Fruit fly (Drosophila melanogaster) whole organism, embryonic: ENCODE results near the gene CG6927.

Experiments
- Atf3 ChIP-seq: fragments of 200-800 bp; sonication (Bioruptor generic); optimal IDR thresholded peaks from 3 replicates; lab custom pipeline; 2016; ENCODE audit warnings: missing biosample characterization, missing genetic modification characterization
- CG1024 ChIP-seq: fragments of 200-800 bp; sonication (Bioruptor generic); IDR thresholded peaks from 2 replicates; pipeline ENCODE4 v1.3.6; 2022; ENCODE audit warnings: missing biosample characterization, missing genetic modification characterization
- CG10543 ChIP-seq: fragments of 200-800 bp; sonication (Bioruptor generic); optimal IDR thresholded peaks from 3 replicates; lab custom pipeline; 2017; ENCODE audit warnings: missing biosample characterization, mild to moderate bottlenecking, missing genetic modification characterization, moderate library complexity
- CG12155 ChIP-seq: fragments of 200-800 bp; sonication (Bioruptor generic); optimal IDR thresholded peaks from 3 replicates; lab custom pipeline; 2016; ENCODE audit warnings: missing biosample characterization, missing genetic modification characterization
- CG1529 ChIP-seq: fragments of 200-800 bp; sonication (Bioruptor generic); optimal IDR thresholded peaks from 3 replicates; lab custom pipeline; 2018; ENCODE audit warnings: missing biosample characterization, missing genetic modification characterization
- CG17359 ChIP-seq: fragments of 200-800 bp; sonication (Bioruptor generic); optimal IDR thresholded peaks from 3 replicates; lab custom pipeline; 2018; ENCODE audit warnings: missing biosample characterization, mild to moderate bottlenecking, missing genetic modification characterization, moderate library complexity
- CG18011 ChIP-seq: fragments of 200-800 bp; sonication (Bioruptor generic); optimal IDR thresholded peaks from 2 replicates; lab custom pipeline; 2017; ENCODE audit warnings: missing biosample characterization, missing genetic modification characterization, mild to moderate bottlenecking, moderate library complexity, missing genotype
- CG2120 ChIP-seq: fragments of 200-800 bp; sonication (Bioruptor generic); optimal IDR thresholded peaks from 3 replicates; lab custom pipeline; 2016; ENCODE audit warnings: missing biosample characterization, missing genetic modification characterization
- CG2712 ChIP-seq: fragments of 200-800 bp; optimal IDR thresholded peaks from 3 replicates; lab custom pipeline; 2019; ENCODE audit warnings: missing biosample characterization, mild to moderate bottlenecking, missing genetic modification characterization, moderate library complexity
- CG30403 ChIP-seq: fragments of 200-800 bp; sonication (Bioruptor generic); optimal IDR thresholded peaks from 3 replicates; lab custom pipeline; 2016; ENCODE audit warnings: missing biosample characterization, missing genetic modification characterization
- CG31388 ChIP-seq: fragments of 200-800 bp; sonication (Bioruptor generic); optimal IDR thresholded peaks from 2 replicates; lab custom pipeline; 2016; ENCODE audit warnings: missing biosample characterization, missing genetic modification characterization
- CG43689 ChIP-seq: fragments of 200-800 bp; sonication (Bioruptor generic); IDR thresholded peaks from 2 replicates; pipeline ENCODE4 v1.3.6; 2022; ENCODE audit warnings: missing biosample characterization, missing genetic modification characterization
- CG4424 ChIP-seq: fragments of 200-800 bp; sonication (Bioruptor generic); optimal IDR thresholded peaks from 3 replicates; lab custom pipeline; 2016; ENCODE audit warnings: missing biosample characterization, missing genetic modification characterization
- CG8290 ChIP-seq, 3 experiments: fragments of 200-800 bp; sonication (Bioruptor generic); optimal IDR thresholded peaks; 2 replicates each; lab custom pipeline; 2016 to 2019; ENCODE audit warnings: missing biosample characterization in 3 of 3, missing genetic modification characterization in 3 of 3, mild to moderate bottlenecking in 2 of 3, moderate library complexity in 1 of 3
- CG8388 ChIP-seq: fragments of 200-800 bp; sonication (Bioruptor generic); optimal IDR thresholded peaks from 2 replicates; lab custom pipeline; 2019; ENCODE audit warnings: missing biosample characterization, mild to moderate bottlenecking, missing genetic modification characterization, moderate library complexity
- Camta ChIP-seq: fragments of 200-800 bp; sonication (Bioruptor generic); optimal IDR thresholded peaks from 2 replicates; lab custom pipeline; 2016; ENCODE audit warnings: missing biosample characterization, missing genetic modification characterization
- D19B ChIP-seq: fragments of 200-800 bp; sonication (Bioruptor generic); optimal IDR thresholded peaks from 2 replicates; lab custom pipeline; 2017; ENCODE audit warnings: missing biosample characterization, mild to moderate bottlenecking, missing genetic modification characterization
- Dbx ChIP-seq: fragments of 200-800 bp; sonication (Bioruptor generic); IDR thresholded peaks from 3 replicates; pipeline ENCODE4 v1.3.6; 2022; ENCODE audit warnings: missing biosample characterization, missing genetic modification characterization
- Dll ChIP-seq: fragments of 200-800 bp; sonication (Bioruptor generic); IDR thresholded peaks from 4 replicates; pipeline ENCODE4 v1.3.6; 2022; ENCODE audit warnings: missing biosample characterization, missing genetic modification characterization; ENCODE audit not compliant: partially characterized antibody
- Doc2 ChIP-seq: fragments of 200-800 bp; sonication (Bioruptor generic); IDR thresholded peaks from 2 replicates; pipeline ENCODE4 v1.3.6; 2022; ENCODE audit warnings: missing biosample characterization, missing genetic modification characterization
- Drgx ChIP-seq: fragments of 200-800 bp; sonication (Bioruptor generic); IDR thresholded peaks from 2 replicates; pipeline ENCODE4 v1.3.6; 2022; ENCODE audit warnings: missing biosample characterization, missing genetic modification characterization
- H2.0 ChIP-seq: fragments of 200-800 bp; sonication (Bioruptor generic); IDR thresholded peaks from 2 replicates; pipeline ENCODE4 v1.3.6; 2022; ENCODE audit warnings: missing biosample characterization, missing genetic modification characterization
- Mad ChIP-seq: fragments of 200-800 bp; sonication (Bioruptor generic); optimal IDR thresholded peaks from 2 replicates; lab custom pipeline; 2016; ENCODE audit warnings: missing biosample characterization, missing genetic modification characterization
- Mes4 ChIP-seq: fragments of 200-800 bp; sonication (Bioruptor generic); optimal IDR thresholded peaks from 2 replicates; lab custom pipeline; 2016; ENCODE audit warnings: missing biosample characterization, missing genetic modification characterization
- Nf-YB ChIP-seq: fragments of 200-800 bp; sonication (Bioruptor generic); optimal IDR thresholded peaks from 3 replicates; lab custom pipeline; 2019; ENCODE audit warnings: missing biosample characterization, mild to moderate bottlenecking, missing genetic modification characterization, moderate library complexity
- PHDP ChIP-seq: fragments of 200-800 bp; sonication (Bioruptor generic); optimal IDR thresholded peaks from 3 replicates; lab custom pipeline; 2018; ENCODE audit warnings: missing biosample characterization, mild to moderate bottlenecking, missing genetic modification characterization, moderate library complexity
- Sry-δ ChIP-seq: fragments of 200-800 bp; sonication (Bioruptor generic); optimal IDR thresholded peaks from 2 replicates; lab custom pipeline; 2016; ENCODE audit warnings: missing biosample characterization, missing genetic modification characterization
- Stat92E ChIP-seq, 3 experiments: fragments of >200 bp in 2 of 3; fragments of 200-800 bp in 1 of 3; sonication (Bioruptor generic) in 1 of 3; optimal IDR thresholded peaks; 2 replicates each; lab custom pipeline; 2017 to 2019; ENCODE audit warnings: missing biosample characterization in 3 of 3, missing genetic modification characterization in 3 of 3, mild to moderate bottlenecking in 1 of 3, moderate library complexity in 1 of 3
- Taf1 ChIP-seq: fragments of 200-800 bp; sonication (Bioruptor generic); IDR thresholded peaks from 2 replicates; pipeline ENCODE4 v1.3.6; 2022; ENCODE audit warnings: missing biosample characterization, missing genetic modification characterization
- Usf ChIP-seq: fragments of 200-800 bp; sonication (Bioruptor generic); optimal IDR thresholded peaks from 2 replicates; lab custom pipeline; 2017; ENCODE audit warnings: missing genotype, missing biosample characterization, missing genetic modification characterization
- ap ChIP-seq: fragments of 200-800 bp; sonication (Bioruptor generic); IDR thresholded peaks from 2 replicates; pipeline ENCODE4 v1.3.6; 2022; ENCODE audit warnings: missing biosample characterization, missing genetic modification characterization
- chinmo ChIP-seq: fragments of 200-800 bp; sonication (Bioruptor generic); IDR thresholded peaks from 4 replicates; pipeline ENCODE4 v1.3.6; 2022; ENCODE audit warnings: missing biosample characterization, missing genetic modification characterization; ENCODE audit not compliant: partially characterized antibody
- chm ChIP-seq: fragments of 200-800 bp; sonication (Bioruptor generic); IDR thresholded peaks from 2 replicates; pipeline ENCODE4 v1.3.6; 2022; ENCODE audit warnings: missing biosample characterization, missing genetic modification characterization
- chn ChIP-seq: fragments of 200-800 bp; sonication (Bioruptor generic); optimal IDR thresholded peaks from 2 replicates; lab custom pipeline; 2016; ENCODE audit warnings: missing biosample characterization, missing genetic modification characterization
- cwo ChIP-seq: fragments of 200-800 bp; sonication (Bioruptor generic); optimal IDR thresholded peaks from 3 replicates; lab custom pipeline; 2017; ENCODE audit warnings: missing biosample characterization, missing genetic modification characterization, mild to moderate bottlenecking, moderate library complexity, missing genetic modification reagents
- dimm ChIP-seq: fragments of 200-800 bp; sonication (Bioruptor generic); IDR thresholded peaks from 2 replicates; pipeline ENCODE4 v1.3.6; 2022; ENCODE audit warnings: missing biosample characterization, missing genetic modification characterization
- dysf ChIP-seq: fragments of 200-800 bp; sonication (Bioruptor generic); IDR thresholded peaks from 3 replicates; pipeline ENCODE4 v1.3.6; 2022; ENCODE audit warnings: missing biosample characterization, missing genetic modification characterization
- eve ChIP-seq, 2 experiments: fragments of >200 bp; optimal IDR thresholded peaks; 2 replicates each; lab custom pipeline; 2017; ENCODE audit warnings: missing biosample characterization in 2 of 2, missing genetic modification characterization in 2 of 2
- fd96Cb ChIP-seq: fragments of 200-800 bp; sonication (Bioruptor generic); optimal IDR thresholded peaks from 2 replicates; lab custom pipeline; 2018; ENCODE audit warnings: missing biosample characterization, mild to moderate bottlenecking, missing genetic modification characterization, moderate library complexity
- gce ChIP-seq: fragments of 200-800 bp; sonication (Bioruptor generic); IDR thresholded peaks from 3 replicates; pipeline ENCODE4 v1.3.6; 2022; ENCODE audit warnings: missing biosample characterization, missing genetic modification characterization
- gro ChIP-seq: fragments of 200-800 bp; sonication (Bioruptor generic); optimal IDR thresholded peaks from 2 replicates; lab custom pipeline; 2016; ENCODE audit warnings: missing biosample characterization, missing genetic modification characterization
- her ChIP-seq: fragments of 200-800 bp; sonication (Bioruptor generic); optimal IDR thresholded peaks from 2 replicates; lab custom pipeline; 2016; ENCODE audit warnings: missing biosample characterization, missing genetic modification characterization
- jumu ChIP-seq: fragments of 200-800 bp; sonication (Bioruptor generic); optimal IDR thresholded peaks from 3 replicates; lab custom pipeline; 2016; ENCODE audit warnings: missing biosample characterization, missing genetic modification characterization
- nerfin-1 ChIP-seq: fragments of 200-800 bp; sonication (Bioruptor generic); optimal IDR thresholded peaks from 3 replicates; lab custom pipeline; 2019; ENCODE audit warnings: missing biosample characterization, mild to moderate bottlenecking, missing genetic modification characterization, moderate library complexity
- pita ChIP-seq: fragments of 200-800 bp; sonication (Bioruptor generic); optimal IDR thresholded peaks from 2 replicates; lab custom pipeline; 2017; ENCODE audit warnings: missing biosample characterization, mild to moderate bottlenecking, missing genetic modification characterization
- pzg ChIP-seq: fragments of 200-800 bp; sonication (Bioruptor generic); optimal IDR thresholded peaks from 3 replicates; lab custom pipeline; 2018; ENCODE audit warnings: missing biosample characterization, mild to moderate bottlenecking, missing genetic modification characterization, moderate library complexity
- shn ChIP-seq: fragments of 200-800 bp; sonication (Bioruptor generic); optimal IDR thresholded peaks from 3 replicates; lab custom pipeline; 2016; ENCODE audit warnings: missing biosample characterization, missing genetic modification characterization
- sim ChIP-seq: fragments of 200-800 bp; sonication (Bioruptor generic); IDR thresholded peaks from 2 replicates; pipeline ENCODE4 v1.3.6; 2022; ENCODE audit warnings: missing biosample characterization, missing genetic modification characterization
- slp2 ChIP-seq: fragments of 200-800 bp; sonication (Bioruptor generic); optimal IDR thresholded peaks from 2 replicates; lab custom pipeline; 2016; ENCODE audit warnings: missing biosample characterization, missing genetic modification characterization
- trh ChIP-seq: fragments of 200-800 bp; sonication (Bioruptor generic); optimal IDR thresholded peaks from 2 replicates; lab custom pipeline; 2016; ENCODE audit warnings: missing biosample characterization, missing genetic modification characterization
- tup ChIP-seq: fragments of 200-800 bp; sonication (Bioruptor generic); optimal IDR thresholded peaks from 2 replicates; lab custom pipeline; 2016; ENCODE audit warnings: missing biosample characterization, mild to moderate bottlenecking, missing genetic modification characterization, moderate library complexity

The CG6927 gene

dm6 chrX:4906573-4906972 is at the start of gene CG6927 (continued):
- TF ChIP-seq Nf-YB (GFP tag; lab: Kevin White, UChicago) (peak; percentile 3), CG4424 (GFP tag; lab: Kevin White, UChicago) (peak; percentile 31), Atf3 (no peak), chinmo (GFP tag; lab: Robert Waterston, UW) (no peak), slp2 (GFP tag; lab: Kevin White, UChicago) (no peak), CG17359 (tag; lab: Kevin White, UChicago) (peak; percentile 69), CG31388 (no peak), CG8290 (GFP tag; optimal IDR thresholded peaks at IDR 0.05; lab: Kevin White, UChicago) (peak; percentile 65), CG8290 (tag; optimal IDR thresholded peaks at IDR 0.05; lab: Kevin White, UChicago) (peak in 1 of 2 experiments; percentile 33), dimm (peak; percentile 85), Camta (GFP tag; lab: Kevin White, UChicago) (peak; percentile 69), chn (GFP tag; lab: Kevin White, UChicago) (no peak), Stat92E (GFP tag; optimal IDR thresholded peaks at IDR 0.05; lab: Kevin White, UChicago) (no peak), cwo (GFP tag; lab: Kevin White, UChicago) (peak; percentile 59), jumu (peak; percentile 39), chm (GFP tag; lab: Robert Waterston, UW) (peak; percentile 83), Sry-δ (GFP tag; lab: Kevin White, UChicago) (no peak), CG2120 (GFP tag; lab: Kevin White, UChicago) (peak; percentile 41), Mad (GFP tag; lab: Kevin White, UChicago) (no peak), Doc2 (no peak), CG8388 (peak; percentile 55), CG12155 (GFP tag; lab: Kevin White, UChicago) (peak; percentile 10), her (GFP tag; lab: Kevin White, UChicago) (no peak), pzg (peak; percentile 15), dysf (GFP tag; lab: Robert Waterston, UW) (peak; percentile 93), ap (GFP tag; lab: Robert Waterston, UW) (peak; percentile 93), Taf1 (GFP tag; lab: Robert Waterston, UW) (peak; percentile 74), gro (GFP tag; lab: Kevin White, UChicago) (peak; percentile 17), gce (GFP tag; lab: Robert Waterston, UW) (peak; percentile 92), eve (GFP tag; optimal IDR thresholded peaks at IDR 0.05; lab: Kevin White, UChicago) (no peak), H2.0 (GFP tag; lab: Robert Waterston, UW) (peak; percentile 91), PHDP (tag; lab: Kevin White, UChicago) (peak; percentile 66), Dbx (peak; percentile 85), D19B (peak; percentile 9), CG30403 (GFP tag; lab: Kevin White, UChicago) (peak; percentile 59), CG1529 (GFP tag; lab: Kevin White, UChicago) (peak; percentile 14), fd96Cb (tag; lab: Kevin White, UChicago) (peak; percentile 67), pita (no peak), CG1024 (GFP tag; lab: Robert Waterston, UW) (peak; percentile 81), shn (GFP tag; lab: Kevin White, UChicago) (no peak), CG2712 (peak; percentile 76), CG10543 (GFP tag; lab: Kevin White, UChicago) (no peak), trh (GFP tag; lab: Kevin White, UChicago) (peak; percentile 70), Usf (GFP tag; lab: Kevin White, UChicago) (peak; percentile 1), Drgx (GFP tag; lab: Robert Waterston, UW) (peak; percentile 95), tup (GFP tag; lab: Kevin White, UChicago) (no peak), CG43689 (GFP tag; lab: Robert Waterston, UW) (peak; percentile 64), Dll (GFP tag; lab: Robert Waterston, UW) (no peak), Mes4 (GFP tag; lab: Kevin White, UChicago) (no peak), nerfin-1 (peak; percentile 14), CG18011 (GFP tag; lab: Kevin White, UChicago) (no peak), sim (GFP tag; lab: Robert Waterston, UW) (peak; percentile 67)
